Worm (Caenorhabditis elegans) whole organism, L4 larva: Measurements from ENCODE around the gene crh-2.

Experiments
- D1046.2 ChIP-seq: fragments of 200-800 bp; sonication (Bioruptor generic); IDR thresholded peaks from 2 replicates; pipeline ENCODE4 v1.3.6; 2022; ENCODE audit warnings: missing genetic modification characterization, missing compliant biosample characterization
- F26F4.8 ChIP-seq: fragments of 200-800 bp; sonication (Bioruptor generic); conservative IDR thresholded peaks from 2 replicates; pipeline ENCODE4 v1.3.6; 2022; ENCODE audit warnings: missing genetic modification characterization, missing compliant biosample characterization
- T20F7.1 ChIP-seq: fragments of 200-800 bp; sonication (Bioruptor generic); optimal IDR thresholded peaks from 2 replicates; lab custom pipeline; 2018; ENCODE audit warnings: mild to moderate bottlenecking, missing genetic modification characterization, missing compliant biosample characterization
- Y105C5A.15 ChIP-seq: fragments of 200-800 bp; sonication (Bioruptor generic); IDR thresholded peaks from 2 replicates; pipeline ENCODE4 v1.3.6; 2022; ENCODE audit warnings: missing genetic modification characterization, missing compliant biosample characterization
- Y48G9A.11 ChIP-seq: fragments of 200-800 bp; sonication (Bioruptor generic); IDR thresholded peaks from 2 replicates; pipeline ENCODE4 v1.3.6; 2022; ENCODE audit warnings: missing genetic modification reagents, missing genetic modification characterization, missing compliant biosample characterization
- Y5F2A.4 ChIP-seq: fragments of 200-800 bp; sonication (Bioruptor generic); optimal IDR thresholded peaks from 2 replicates; lab custom pipeline; 2018; ENCODE audit warnings: mild to moderate bottlenecking, missing genetic modification characterization, missing compliant biosample characterization
- ZK337.2 ChIP-seq: fragments of 200-800 bp; sonication (Bioruptor generic); IDR thresholded peaks from 2 replicates; pipeline ENCODE4 v1.3.6; 2022; ENCODE audit warnings: missing genetic modification reagents, missing genetic modification characterization, missing compliant biosample characterization
- ZK546.5 ChIP-seq, 2 experiments: sonication (generic microtip); optimal IDR thresholded peaks; 2 replicates each; lab custom pipeline; 2017; ENCODE audit warnings: missing biosample characterization in 2 of 2, missing genetic modification characterization in 2 of 2
- aha-1 ChIP-seq: fragments of 150-350 bp; peaks from one replicate; lab custom pipeline; 2014; ENCODE audit warnings: missing biosample characterization, missing genetic modification characterization
- ceh-32 ChIP-seq: sonication (generic microtip); optimal IDR thresholded peaks from 2 replicates; lab custom pipeline; 2016; ENCODE audit warnings: mild to moderate bottlenecking, missing genetic modification characterization, missing compliant biosample characterization; ENCODE audit not compliant: poor library complexity
- ceh-82 ChIP-seq: sonication (generic microtip); optimal IDR thresholded peaks from 2 replicates; lab custom pipeline; 2017; ENCODE audit warnings: missing biosample characterization, missing genetic modification characterization
- ces-1 ChIP-seq: fragments of 150-350 bp; sonication (generic microtip); optimal IDR thresholded peaks from 4 replicates; lab custom pipeline; 2014; ENCODE audit warnings: missing biosample characterization, missing genetic modification reagents, missing genetic modification characterization
- daf-16 ChIP-seq, 3 experiments: sonication (generic microtip); optimal IDR thresholded peaks; 2 replicates each; lab custom pipeline; 2016 to 2017; ENCODE audit warnings: missing genetic modification characterization in 3 of 3, missing genetic modification reagents in 3 of 3, mild to moderate bottlenecking in 2 of 3, missing compliant biosample characterization in 2 of 3, missing biosample characterization in 1 of 3, moderate library complexity in 1 of 3
- dmd-6 ChIP-seq: fragments of 200-800 bp; sonication (Bioruptor generic); IDR thresholded peaks from 2 replicates; pipeline ENCODE4 v1.3.6; 2022; ENCODE audit warnings: missing genetic modification reagents, missing genetic modification characterization, missing compliant biosample characterization
- dmd-9 ChIP-seq: fragments of 200-800 bp; sonication (Bioruptor generic); IDR thresholded peaks from 2 replicates; pipeline ENCODE4 v1.3.6; 2022; ENCODE audit warnings: missing genetic modification reagents, missing genetic modification characterization, missing compliant biosample characterization
- dpl-1 ChIP-seq: fragments of 150-350 bp; optimal IDR thresholded peaks from 2 replicates; lab custom pipeline; 2014; ENCODE audit warnings: missing biosample characterization, missing genetic modification reagents, missing genetic modification characterization
- duxl-1 ChIP-seq: sonication (generic microtip); optimal IDR thresholded peaks from 2 replicates; lab custom pipeline; 2016; ENCODE audit warnings: mild to moderate bottlenecking, missing genetic modification characterization, moderate library complexity, missing compliant biosample characterization; ENCODE audit not compliant: poor library complexity
- dve-1 ChIP-seq: sonication (generic microtip); optimal IDR thresholded peaks from 2 replicates; lab custom pipeline; 2017; ENCODE audit warnings: antibody characterized with exemption, mild to moderate bottlenecking, missing genetic modification characterization, missing compliant biosample characterization; ENCODE audit not compliant: insufficient read depth
- fkh-10 ChIP-seq: fragments of 150-350 bp; optimal IDR thresholded peaks from 2 replicates; lab custom pipeline; 2014; ENCODE audit warnings: missing biosample characterization, missing genetic modification reagents, missing genetic modification characterization
- fos-1 ChIP-seq: fragments of 150-350 bp; optimal IDR thresholded peaks from 2 replicates; lab custom pipeline; 2014; ENCODE audit warnings: missing biosample characterization, missing genetic modification characterization
- gei-8 ChIP-seq: fragments of 200-800 bp; sonication (Bioruptor generic); optimal IDR thresholded peaks from 2 replicates; lab custom pipeline; 2018; ENCODE audit warnings: mild to moderate bottlenecking, missing genetic modification characterization, missing compliant biosample characterization
- hif-1 ChIP-seq, 2 experiments: sonication (generic microtip); optimal IDR thresholded peaks; 2 replicates each; lab custom pipeline; 2016 to 2017; ENCODE audit warnings: missing compliant biosample characterization in 2 of 2, missing genetic modification characterization in 2 of 2, missing genetic modification reagents in 2 of 2, missing genotype in 2 of 2, mild to moderate bottlenecking in 1 of 2
- hlh-11 ChIP-seq: fragments of 200-800 bp; sonication (Bioruptor generic); optimal IDR thresholded peaks from 2 replicates; lab custom pipeline; 2018; ENCODE audit warnings: mild to moderate bottlenecking, missing genetic modification characterization, missing compliant biosample characterization
- hlh-30 ChIP-seq: sonication (generic microtip); optimal IDR thresholded peaks from 2 replicates; lab custom pipeline; 2017; ENCODE audit warnings: antibody characterized with exemption, mild to moderate bottlenecking, missing genetic modification characterization, missing compliant biosample characterization; ENCODE audit not compliant: insufficient read depth
- lim-7 ChIP-seq: fragments of 200-800 bp; sonication (Bioruptor generic); IDR thresholded peaks from 2 replicates; pipeline ENCODE4 v1.3.6; 2022; ENCODE audit warnings: missing genetic modification characterization, missing compliant biosample characterization
- lin-15B ChIP-seq: fragments of 150-350 bp; sonication (generic microtip); optimal IDR thresholded peaks from 3 replicates; lab custom pipeline; 2014; ENCODE audit warnings: missing biosample characterization, missing genetic modification characterization
- lin-38 ChIP-seq: fragments of 200-800 bp; sonication (Bioruptor generic); IDR thresholded peaks from 2 replicates; pipeline ENCODE4 v1.3.6; 2022; ENCODE audit warnings: missing genetic modification reagents, missing genetic modification characterization, missing compliant biosample characterization
- lir-3 ChIP-seq: sonication (generic microtip); optimal IDR thresholded peaks from 2 replicates; lab custom pipeline; 2016; ENCODE audit warnings: mild to moderate bottlenecking, missing genetic modification characterization, missing compliant biosample characterization
- lsy-2 ChIP-seq, 2 experiments: fragments of 150-350 bp in 1 of 2; sonication (generic microtip) in 1 of 2; optimal IDR thresholded peaks; 2 replicates each; lab custom pipeline; 2014 to 2017; ENCODE audit warnings: missing biosample characterization in 2 of 2, missing genetic modification characterization in 2 of 2
- mdl-1 ChIP-seq, 2 experiments: fragments of 150-350 bp in 1 of 2; sonication (generic microtip) in 1 of 2; optimal IDR thresholded peaks; 2 replicates each; lab custom pipeline; 2014 to 2017; ENCODE audit warnings: missing biosample characterization in 2 of 2, missing genetic modification characterization in 2 of 2
- mdt-29 ChIP-seq: fragments of 200-800 bp; sonication (Bioruptor generic); IDR thresholded peaks from 2 replicates; pipeline ENCODE4 v1.3.6; 2022; ENCODE audit warnings: missing genetic modification reagents, missing genetic modification characterization, missing compliant biosample characterization
- mxl-2 ChIP-seq: fragments of 200-800 bp; sonication (Bioruptor generic); conservative IDR thresholded peaks from 2 replicates; pipeline ENCODE4 v1.3.6; 2022; ENCODE audit warnings: missing genetic modification reagents, missing genetic modification characterization, missing compliant biosample characterization
- nhr-111 ChIP-seq: fragments of 200-800 bp; sonication (Bioruptor generic); optimal IDR thresholded peaks from 2 replicates; lab custom pipeline; 2018; ENCODE audit warnings: mild to moderate bottlenecking, missing genetic modification characterization, missing compliant biosample characterization
- nhr-28 ChIP-seq: fragments of 150-350 bp; optimal IDR thresholded peaks from 2 replicates; lab custom pipeline; 2014; ENCODE audit warnings: missing biosample characterization, missing genetic modification characterization
- nhr-48 ChIP-seq: sonication (generic microtip); optimal IDR thresholded peaks from 2 replicates; lab custom pipeline; 2016; ENCODE audit warnings: mild to moderate bottlenecking, missing genetic modification characterization, missing compliant biosample characterization
- nhr-6 ChIP-seq: fragments of 150-350 bp; optimal IDR thresholded peaks from 2 replicates; lab custom pipeline; 2014; ENCODE audit warnings: missing biosample characterization, missing genetic modification characterization
- nhr-77 ChIP-seq: fragments of 150-350 bp; optimal IDR thresholded peaks from 2 replicates; lab custom pipeline; 2014; ENCODE audit warnings: missing biosample characterization, missing genetic modification characterization
- php-3 ChIP-seq: fragments of 200-800 bp; sonication (Bioruptor generic); IDR thresholded peaks from 2 replicates; pipeline ENCODE4 v1.3.6; 2022; ENCODE audit warnings: missing genetic modification reagents, missing genetic modification characterization, missing compliant biosample characterization
- pqm-1 ChIP-seq: sonication (generic microtip); optimal IDR thresholded peaks from 2 replicates; lab custom pipeline; 2017; ENCODE audit warnings: missing biosample characterization, missing genetic modification characterization
- rbr-2 ChIP-seq: sonication (generic microtip); optimal IDR thresholded peaks from 2 replicates; lab custom pipeline; 2016; ENCODE audit warnings: missing genotype, missing genetic modification characterization, missing compliant biosample characterization
- set-16 ChIP-seq: fragments of 200-800 bp; sonication (Bioruptor generic); IDR thresholded peaks from 2 replicates; pipeline ENCODE4 v1.3.6; 2022; ENCODE audit warnings: missing genetic modification reagents, missing genetic modification characterization, missing compliant biosample characterization
- snpc-1.2 ChIP-seq: fragments of 200-800 bp; sonication (Bioruptor generic); IDR thresholded peaks from 2 replicates; pipeline ENCODE4 v1.3.6; 2022; ENCODE audit warnings: missing genetic modification reagents, missing genetic modification characterization, missing compliant biosample characterization
- spr-3 ChIP-seq: fragments of 200-800 bp; sonication (Bioruptor generic); optimal IDR thresholded peaks from 2 replicates; lab custom pipeline; 2018; ENCODE audit warnings: mild to moderate bottlenecking, missing genetic modification characterization, missing compliant biosample characterization
- tag-97 ChIP-seq: fragments of 200-800 bp; sonication (Bioruptor generic); IDR thresholded peaks from 2 replicates; pipeline ENCODE4 v1.3.6; 2022; ENCODE audit warnings: missing genetic modification characterization, missing compliant biosample characterization
- unc-39 ChIP-seq: sonication (generic microtip); optimal IDR thresholded peaks from 2 replicates; lab custom pipeline; 2017; ENCODE audit warnings: missing biosample characterization, missing genetic modification characterization
- unc-62 ChIP-seq, 3 experiments: fragments of 150-350 bp in 1 of 3; sonication (generic microtip); optimal IDR thresholded peaks in 2 of 3; peaks in 1 of 3; 1 replicate in 1 of 3; 2 replicates in 2 of 3; lab custom pipeline; 2014 to 2017; ENCODE audit warnings: missing biosample characterization in 3 of 3, missing genetic modification characterization in 3 of 3, missing genetic modification reagents in 3 of 3, missing genotype in 1 of 3
- zfp-3 ChIP-seq: fragments of 200-800 bp; sonication (Bioruptor generic); conservative IDR thresholded peaks from 2 replicates; pipeline ENCODE4 v1.3.6; 2022; ENCODE audit warnings: missing genetic modification reagents, missing genetic modification characterization, missing compliant biosample characterization
- zip-2 ChIP-seq: fragments of 150-350 bp; optimal IDR thresholded peaks from 2 replicates; lab custom pipeline; 2014; ENCODE audit warnings: missing biosample characterization, missing genetic modification characterization

crh-2 gene

DNA sequence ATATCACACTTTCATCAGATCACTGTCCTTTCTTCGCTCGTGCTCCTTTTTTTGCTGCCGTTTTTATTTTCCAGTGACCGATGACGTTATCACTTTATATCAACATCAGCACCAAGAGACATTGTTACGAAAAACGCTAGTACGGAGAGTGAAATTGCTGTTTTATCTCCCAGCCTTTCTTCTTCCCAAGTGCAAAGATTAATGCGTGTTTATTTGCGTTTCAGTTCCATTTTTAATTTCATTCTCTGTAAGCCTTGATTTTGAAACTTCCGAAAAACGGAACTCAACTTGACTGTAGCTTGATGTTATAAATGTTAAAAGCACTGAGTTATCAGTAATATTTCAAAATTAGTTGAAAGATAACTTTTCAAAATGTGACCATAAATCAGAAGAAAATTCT is 499 bp downstream of the crh-2 start:
- peak; percentile 42 for TF ChIP-seq dve-1 (tag; lab: Kevin White, UChicago)
- TF ChIP-seq ZK337.2 (GFP tag; lab: Robert Waterston, UW): no peak
- TF ChIP-seq spr-3 (GFP tag; lab: Kevin White, UChicago): no peak
- TF ChIP-seq Y48G9A.11: no peak
- no peak for TF ChIP-seq daf-16 (GFP tag; optimal IDR thresholded peaks at IDR 0.05; lab: Kevin White, UChicago)
- peak; percentile 69 for TF ChIP-seq daf-16 (tag; optimal IDR thresholded peaks at IDR 0.05; lab: Kevin White, UChicago)
- TF ChIP-seq ceh-82 (tag; lab: Kevin White, UChicago): no peak
- no peak; the same call in 1 of the 2 replicates for TF ChIP-seq dmd-6 (GFP tag; lab: Robert Waterston, UW)
- TF ChIP-seq Y5F2A.4 (GFP tag; lab: Kevin White, UChicago): no peak
- peak; percentile 2 for TF ChIP-seq nhr-48
- peak; percentile 51 for TF ChIP-seq pqm-1 (tag; lab: Kevin White, UChicago)
- TF ChIP-seq hlh-11: peak; percentile 62
- peak; percentile 73 for TF ChIP-seq php-3 (GFP tag; lab: Robert Waterston, UW)
- no peak for TF ChIP-seq unc-62 (GFP tag; optimal IDR thresholded peaks at IDR 0.05 in 1 of 2; lab: Kevin White, UChicago)
- TF ChIP-seq unc-62 (tag; optimal IDR thresholded peaks at IDR 0.05; lab: Kevin White, UChicago): no peak
- TF ChIP-seq mdl-1 (tag; optimal IDR thresholded peaks at IDR 0.05; lab: Kevin White, UChicago): no peak
- peak; percentile 70 for TF ChIP-seq aha-1 (tag; lab: Kevin White, UChicago)
- TF ChIP-seq rbr-2: no peak

DNA sequence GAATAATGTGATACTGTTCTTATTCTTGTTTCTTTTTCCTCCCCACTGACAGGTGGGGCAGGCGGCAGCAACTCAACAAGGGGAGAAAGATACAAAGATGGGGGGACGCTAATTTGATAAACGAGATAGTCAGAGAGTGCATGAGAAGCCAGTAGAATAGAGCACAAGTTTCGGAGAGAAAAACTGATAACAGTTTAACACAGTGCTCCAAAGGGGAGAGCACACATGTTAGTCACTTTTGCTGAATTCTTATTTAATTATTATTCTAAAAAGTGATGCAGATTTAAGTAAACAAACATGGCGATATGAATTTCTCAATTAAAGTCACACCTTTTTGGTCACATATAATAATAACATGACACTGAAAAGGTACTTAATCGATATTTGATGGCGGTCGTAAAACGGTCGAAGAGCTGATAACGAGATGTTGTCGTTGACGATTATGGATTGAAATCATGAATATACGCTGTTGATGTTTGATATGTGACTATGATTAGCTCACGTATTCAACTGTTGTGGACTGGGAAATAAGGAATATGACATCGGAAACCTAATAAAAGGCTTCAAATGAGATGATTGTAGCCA is 1.3 kb downstream of the crh-2 start:
- TF ChIP-seq gei-8 (GFP tag; lab: Kevin White, UChicago) (no peak), unc-39 (tag; lab: Kevin White, UChicago) (no peak), Y105C5A.15 (GFP tag; lab: Robert Waterston, UW) (no peak), fkh-10 (GFP tag; lab: Kevin White, UChicago) (no peak), php-3 (GFP tag; lab: Robert Waterston, UW) (peak; percentile 100), hlh-30 (tag; lab: Kevin White, UChicago) (peak; percentile 35), hlh-11 (peak; percentile 78), spr-3 (GFP tag; lab: Kevin White, UChicago) (no peak), duxl-1 (tag; lab: Kevin White, UChicago) (no peak), nhr-77 (peak; percentile 57), ceh-32 (tag; lab: Kevin White, UChicago) (no peak), zip-2 (no peak), Y5F2A.4 (GFP tag; lab: Kevin White, UChicago) (no peak), lin-38 (GFP tag; lab: Robert Waterston, UW) (no peak), D1046.2 (no peak), nhr-28 (tag; lab: Kevin White, UChicago) (peak; percentile 79), set-16 (GFP tag; lab: Robert Waterston, UW) (no peak), zfp-3 (GFP tag; lab: Robert Waterston, UW) (no peak), ces-1 (GFP tag; lab: Kevin White, UChicago) (no peak), lin-15B (tag; lab: Kevin White, UChicago) (no peak), nhr-6 (tag; lab: Kevin White, UChicago) (no peak), tag-97 (GFP tag; lab: Robert Waterston, UW) (no peak), Y48G9A.11 (no peak), T20F7.1 (GFP tag; lab: Kevin White, UChicago) (no peak), lsy-2 (tag; optimal IDR thresholded peaks at IDR 0.05; lab: Kevin White, UChicago) (no peak), snpc-1.2 (GFP tag; lab: Robert Waterston, UW) (no peak), lir-3 (no peak), nhr-111 (GFP tag; lab: Kevin White, UChicago) (no peak), hif-1 (tag; optimal IDR thresholded peaks at IDR 0.05; lab: Kevin White, UChicago) (no peak), F26F4.8 (no peak), dpl-1 (GFP tag; lab: Kevin White, UChicago) (no peak), lim-7 (no peak), mdt-29 (GFP tag; lab: Robert Waterston, UW) (no peak), dmd-9 (GFP tag; lab: Robert Waterston, UW) (no peak), ZK546.5 (tag; optimal IDR thresholded peaks at IDR 0.05; lab: Kevin White, UChicago) (no peak), fos-1 (tag; lab: Kevin White, UChicago) (no peak), mxl-2 (GFP tag; lab: Robert Waterston, UW) (no peak)
